Worm (Caenorhabditis elegans) whole organism, L4 larva: ENCODE measurements around the gene catp-6.

Experiments used
- Y48G9A.11 ChIP-seq: fragments of 200-800 bp; sonication (Bioruptor generic); IDR thresholded peaks from 2 replicates; pipeline ENCODE4 v1.3.6; 2022; ENCODE audit warnings: missing genetic modification reagents, missing genetic modification characterization, missing compliant biosample characterization
- ZK337.2 ChIP-seq: fragments of 200-800 bp; sonication (Bioruptor generic); IDR thresholded peaks from 2 replicates; pipeline ENCODE4 v1.3.6; 2022; ENCODE audit warnings: missing genetic modification reagents, missing genetic modification characterization, missing compliant biosample characterization
- ces-1 ChIP-seq: fragments of 150-350 bp; sonication (generic microtip); optimal IDR thresholded peaks from 4 replicates; lab custom pipeline; 2014; ENCODE audit warnings: missing biosample characterization, missing genetic modification reagents, missing genetic modification characterization
- mxl-3 ChIP-seq: fragments of 200-800 bp; sonication (Bioruptor generic); optimal IDR thresholded peaks from 2 replicates; lab custom pipeline; 2018; ENCODE audit warnings: mild to moderate bottlenecking, missing genetic modification characterization, missing compliant biosample characterization
- nhr-41 ChIP-seq: fragments of 200-800 bp; sonication (Bioruptor generic); IDR thresholded peaks from 2 replicates; pipeline ENCODE4 v1.3.6; 2022; ENCODE audit warnings: missing genetic modification reagents, missing genetic modification characterization, missing compliant biosample characterization
- nhr-76 ChIP-seq: fragments of 150-350 bp; optimal IDR thresholded peaks from 2 replicates; lab custom pipeline; 2014; ENCODE audit warnings: missing biosample characterization, missing genetic modification characterization
- rbr-2 ChIP-seq: sonication (generic microtip); optimal IDR thresholded peaks from 2 replicates; lab custom pipeline; 2016; ENCODE audit warnings: missing genotype, missing genetic modification characterization, missing compliant biosample characterization
- snpc-4 ChIP-seq: fragments of 150-350 bp; optimal IDR thresholded peaks from 2 replicates; lab custom pipeline; 2014; ENCODE audit warnings: missing biosample characterization, missing genetic modification characterization
- spr-3 ChIP-seq: fragments of 200-800 bp; sonication (Bioruptor generic); optimal IDR thresholded peaks from 2 replicates; lab custom pipeline; 2018; ENCODE audit warnings: mild to moderate bottlenecking, missing genetic modification characterization, missing compliant biosample characterization
- tag-97 ChIP-seq: fragments of 200-800 bp; sonication (Bioruptor generic); IDR thresholded peaks from 2 replicates; pipeline ENCODE4 v1.3.6; 2022; ENCODE audit warnings: missing genetic modification characterization, missing compliant biosample characterization
- unc-39 ChIP-seq: sonication (generic microtip); optimal IDR thresholded peaks from 2 replicates; lab custom pipeline; 2017; ENCODE audit warnings: missing biosample characterization, missing genetic modification characterization
- unc-62 ChIP-seq, 3 experiments: fragments of 150-350 bp in 1 of 3; sonication (generic microtip); optimal IDR thresholded peaks in 2 of 3; peaks in 1 of 3; 1 replicate in 1 of 3; 2 replicates in 2 of 3; lab custom pipeline; 2014 to 2017; ENCODE audit warnings: missing biosample characterization in 3 of 3, missing genetic modification characterization in 3 of 3, missing genetic modification reagents in 3 of 3, missing genotype in 1 of 3
- zag-1 ChIP-seq: fragments of 150-350 bp; optimal IDR thresholded peaks from 2 replicates; lab custom pipeline; 2014; ENCODE audit warnings: missing biosample characterization, missing genetic modification characterization

ce11 chrIV:9784689-9785088, 39.7 kb downstream of the catp-6 start, which contains the start of gene sre-4:
- TF ChIP-seq spr-3 (GFP tag; lab: Kevin White, UChicago) (no peak), tag-97 (GFP tag; lab: Robert Waterston, UW) (no peak), rbr-2 (no peak), unc-39 (tag; lab: Kevin White, UChicago) (no peak), Y48G9A.11 (GFP tag; lab: Robert Waterston, UW) (no peak), nhr-76 (no peak), zag-1 (tag; lab: Kevin White, UChicago) (no peak), unc-62 (GFP tag; optimal IDR thresholded peaks at IDR 0.05 in 1 of 2; lab: Kevin White, UChicago) (no peak), unc-62 (tag; optimal IDR thresholded peaks at IDR 0.05; lab: Kevin White, UChicago) (no peak), ces-1 (GFP tag; lab: Kevin White, UChicago) (no peak), nhr-41 (no peak), snpc-4 (tag; lab: Kevin White, UChicago) (no peak), mxl-3 (GFP tag; lab: Kevin White, UChicago) (no peak), ZK337.2 (GFP tag; lab: Robert Waterston, UW) (no peak)
